Worm (Caenorhabditis elegans): ENCODE results near the gene sups-1.

Gene sups-1

DNA sequence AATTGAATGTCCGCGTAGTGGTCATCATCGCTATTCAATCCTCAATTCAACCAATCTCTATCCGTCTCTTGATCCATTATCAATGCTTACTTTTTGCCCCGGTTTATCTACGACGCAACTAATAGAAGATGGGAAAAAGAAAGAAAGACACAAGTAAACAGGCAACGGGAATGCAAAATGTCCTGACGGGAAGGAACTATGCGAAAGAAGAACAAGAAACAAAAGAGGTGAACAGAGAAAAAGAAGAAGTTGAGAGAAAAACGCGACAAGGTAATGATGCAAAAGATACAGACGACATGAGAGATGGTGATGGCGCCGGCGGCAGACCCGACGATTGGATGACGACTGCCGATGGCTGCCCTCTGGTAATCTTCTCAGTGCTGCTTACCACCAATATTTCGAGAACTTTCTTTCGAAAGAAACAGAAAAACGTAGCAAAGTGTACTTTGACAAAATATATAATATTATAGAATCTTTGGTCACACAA lies 38.1 kb downstream of the sups-1 start (continued):
- TF ChIP-seq ZK546.5 (tag; optimal IDR thresholded peaks at IDR 0.05) = no peak
- TF ChIP-seq unc-62 (GFP tag; optimal IDR thresholded peaks at IDR 0.05) = no peak
- TF ChIP-seq nhr-77 (tag; optimal IDR thresholded peaks at IDR 0.05) = no peak
- peak; percentile 90 for TF ChIP-seq sma-3 (GFP tag; optimal IDR thresholded peaks at IDR 0.05)
- TF ChIP-seq dmd-4 (tag; optimal IDR thresholded peaks at IDR 0.05) = no peak
- no peak for TF ChIP-seq elt-3 (tag; optimal IDR thresholded peaks at IDR 0.05)
- TF ChIP-seq ceh-16 (tag; optimal IDR thresholded peaks at IDR 0.05) = no peak
- TF ChIP-seq mab-5 (tag; optimal IDR thresholded peaks at IDR 0.05) = peak; percentile 4

ce11 chrX:6043283-6043682 lies 39.3 kb downstream of the sups-1 start:
- TF ChIP-seq aly-2 (tag; optimal IDR thresholded peaks at IDR 0.05) (no peak), Y55F3AM.14 (GFP tag; optimal IDR thresholded peaks at IDR 0.05) (no peak), mdl-1 (tag; optimal IDR thresholded peaks at IDR 0.05) (no peak), crh-2 (tag; optimal IDR thresholded peaks at IDR 0.05) (peak; percentile 1), unc-55 (GFP tag; optimal IDR thresholded peaks at IDR 0.05) (no peak), F13H6.1 (tag; optimal IDR thresholded peaks at IDR 0.05) (peak; percentile 39), ceh-16 (tag; optimal IDR thresholded peaks at IDR 0.05) (no peak), nhr-129 (tag; optimal IDR thresholded peaks at IDR 0.05) (peak; percentile 34), nhr-25 (tag; optimal IDR thresholded peaks at IDR 0.05) (no peak), snpc-4 (tag; optimal IDR thresholded peaks at IDR 0.05) (no peak), R02D3.7 (tag; optimal IDR thresholded peaks at IDR 0.05) (no peak), mbf-1 (tag; optimal IDR thresholded peaks at IDR 0.05) (no peak)

ce11 chrX:6048508-6048907 lies 44.6 kb downstream of the sups-1 start, which contains the start of gene pak-1:
Gene pak-1, minus strand, starts transcription at chrX:6048608.
- TF ChIP-seq snpc-4 (tag; optimal IDR thresholded peaks at IDR 0.05) (no peak), ztf-11 (tag; optimal IDR thresholded peaks at IDR 0.05) (no peak)

DNA sequence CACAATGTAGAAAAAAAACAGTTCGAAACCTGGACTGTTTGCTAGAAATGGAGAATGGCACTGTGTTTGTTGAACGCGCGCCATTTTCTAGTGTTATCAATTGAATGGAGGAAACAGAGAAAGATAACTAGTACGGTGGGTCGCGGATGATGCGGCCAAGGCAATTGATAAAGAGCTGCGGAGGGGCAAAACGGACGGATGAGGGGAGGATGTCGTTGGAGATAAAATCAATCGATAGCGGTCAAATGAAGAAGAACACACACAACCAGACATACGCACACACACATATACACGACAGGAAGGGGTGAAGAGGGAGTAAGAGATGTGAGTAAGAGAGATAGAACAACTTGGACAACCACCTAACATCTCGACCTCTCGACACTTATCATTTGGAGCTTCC lies 46.1 kb downstream of the sups-1 start:
- TF ChIP-seq lsy-2 (tag; optimal IDR thresholded peaks at IDR 0.05) = peak in 1 of 2 experiments; percentile 20
- no peak for TF ChIP-seq gmeb-1 (tag; optimal IDR thresholded peaks at IDR 0.05)
- peak; percentile 56 for TF ChIP-seq fos-1 (tag; optimal IDR thresholded peaks at IDR 0.05)
- TF ChIP-seq sma-3 (GFP tag; optimal IDR thresholded peaks at IDR 0.05) = peak; percentile 38
- peak; percentile 37 for TF ChIP-seq nhr-21 (tag; optimal IDR thresholded peaks at IDR 0.05)
- TF ChIP-seq nhr-129 (tag; optimal IDR thresholded peaks at IDR 0.05) = peak; percentile 45

DNA sequence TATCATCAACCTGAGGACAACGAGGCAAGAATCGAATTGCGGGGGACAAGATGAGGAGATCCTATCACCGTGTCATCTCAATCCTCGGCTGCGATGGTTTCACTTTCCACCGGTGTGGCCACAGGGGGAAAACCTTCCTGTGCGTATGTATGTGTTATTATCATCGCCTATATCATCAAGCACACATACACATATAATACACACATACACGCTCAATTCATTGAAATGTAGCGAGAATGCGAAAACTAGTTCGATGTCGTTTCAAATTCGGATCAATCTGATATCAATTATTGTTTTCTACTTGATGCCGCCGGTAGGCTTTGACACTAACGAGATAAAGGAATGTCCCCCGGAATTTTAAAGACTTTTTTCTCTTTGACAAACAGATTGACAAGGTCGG lies 46.9 kb downstream of the sups-1 start:
- TF ChIP-seq sma-3 (GFP tag; optimal IDR thresholded peaks at IDR 0.05) = peak; percentile 38
- no peak for TF ChIP-seq nhr-10 (tag; optimal IDR thresholded peaks at IDR 0.05)
- no peak for TF ChIP-seq egl-27 (tag; optimal IDR thresholded peaks at IDR 0.05)
- no peak for TF ChIP-seq mbf-1 (tag; optimal IDR thresholded peaks at IDR 0.05)
- TF ChIP-seq mdl-1 (tag; optimal IDR thresholded peaks at IDR 0.05) = no peak
- peak; percentile 47 for TF ChIP-seq sma-9 (GFP tag; optimal IDR thresholded peaks at IDR 0.05)
- TF ChIP-seq sma-9 (tag; optimal IDR thresholded peaks at IDR 0.05) = no peak
- TF ChIP-seq ama-1 (optimal IDR thresholded peaks at IDR 0.05) = no peak
- TF ChIP-seq unc-39 (tag; optimal IDR thresholded peaks at IDR 0.05) = no peak
- TF ChIP-seq lsy-2 (tag; optimal IDR thresholded peaks at IDR 0.05) = no peak
- no peak for TF ChIP-seq elt-3 (tag; optimal IDR thresholded peaks at IDR 0.05)
- TF ChIP-seq fos-1 (tag; optimal IDR thresholded peaks at IDR 0.05) = no peak
- peak; percentile 22 for TF ChIP-seq nhr-25 (tag; optimal IDR thresholded peaks at IDR 0.05)
- peak; percentile 60 for TF ChIP-seq blmp-1 (tag; optimal IDR thresholded peaks at IDR 0.05; ENCODE audit: insufficient read depth)
- TF ChIP-seq nhr-129 (tag; optimal IDR thresholded peaks at IDR 0.05) = no peak
- TF ChIP-seq nhr-6 (tag; optimal IDR thresholded peaks at IDR 0.05) = no peak
- TF ChIP-seq nhr-237 (tag; optimal IDR thresholded peaks at IDR 0.05) = no peak

DNA sequence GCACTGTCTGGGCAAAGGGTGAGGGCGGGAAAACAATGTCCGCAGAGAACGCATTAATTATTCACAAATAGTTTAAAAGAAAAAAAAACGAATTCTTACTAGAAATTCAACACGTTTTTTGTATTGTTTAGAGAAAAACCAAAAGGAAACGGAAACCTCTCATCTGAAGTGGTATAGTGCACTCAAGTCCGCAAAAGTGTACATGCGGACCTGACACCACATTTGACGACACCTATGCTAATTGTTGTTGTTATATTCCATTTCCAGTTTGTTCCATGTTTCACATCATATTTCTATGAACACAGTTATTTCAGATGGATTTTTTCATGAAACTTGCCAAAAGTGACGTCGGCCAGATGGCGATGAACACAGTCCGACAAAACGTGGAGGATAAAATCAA lies 48.8 kb downstream of the sups-1 start, which contains the start of gene C45B2.6:
Gene C45B2.6 (plus strand): TSS at position 136 of the 400 bp plus-strand sequence.
- TF ChIP-seq nhr-129 (tag; optimal IDR thresholded peaks at IDR 0.05) (peak; percentile 29), dmd-4 (tag; optimal IDR thresholded peaks at IDR 0.05) (no peak), sma-9 (GFP tag; optimal IDR thresholded peaks at IDR 0.05) (peak; percentile 34), sma-9 (tag; optimal IDR thresholded peaks at IDR 0.05) (no peak), mab-5 (tag; optimal IDR thresholded peaks at IDR 0.05) (no peak), gmeb-1 (tag; optimal IDR thresholded peaks at IDR 0.05) (peak; percentile 31), unc-55 (GFP tag; optimal IDR thresholded peaks at IDR 0.05) (peak; percentile 21), lsy-2 (tag; optimal IDR thresholded peaks at IDR 0.05) (peak in 1 of 2 experiments; percentile 19)

Data from whole organism, L2 larva.